Worm (Caenorhabditis elegans): ENCODE measurements around the gene ZK1127.3.

DNA sequence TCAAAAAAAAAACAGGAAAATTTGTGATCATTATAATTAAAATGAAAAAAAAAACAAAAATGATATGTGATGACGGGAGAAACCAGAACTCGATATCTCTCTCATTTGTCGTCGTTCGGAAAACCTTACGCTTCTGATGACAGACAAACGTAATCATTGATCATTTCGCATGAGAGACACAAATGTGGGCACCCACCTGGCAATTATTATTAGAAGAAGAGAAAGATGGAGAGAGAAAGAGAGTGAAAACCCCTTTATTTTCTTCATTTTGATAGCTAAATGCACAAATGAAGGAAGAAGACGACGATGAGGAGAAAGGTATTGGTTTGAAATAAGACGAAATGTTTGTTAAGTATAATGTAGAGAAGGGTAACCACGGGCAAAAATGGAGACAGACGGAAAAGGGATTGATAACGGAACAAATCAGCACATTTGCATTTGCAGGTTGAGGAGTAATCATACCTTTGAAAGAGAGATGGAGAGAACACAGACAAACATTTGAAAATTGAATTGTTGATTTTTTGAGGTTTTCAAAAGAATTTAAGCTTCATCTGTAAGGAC lies 23.9 kb upstream of the ZK1127.3 start:
- no peak for TF ChIP-seq pat-9 (tag; optimal IDR thresholded peaks at IDR 0.05)
- no peak for TF ChIP-seq sox-2 (GFP tag; IDR thresholded peaks at IDR 0.05)
- TF ChIP-seq ceh-22 (tag; optimal IDR thresholded peaks at IDR 0.05), result no peak
- TF ChIP-seq pha-4 (tag; optimal IDR thresholded peaks at IDR 0.05), result no peak
- no peak for TF ChIP-seq ama-1 (optimal IDR thresholded peaks at IDR 0.05)
- TF ChIP-seq ceh-9 (tag; optimal IDR thresholded peaks at IDR 0.05), result no peak
- no peak for TF ChIP-seq pqm-1 (tag; optimal IDR thresholded peaks at IDR 0.05)
- TF ChIP-seq zip-5 (tag; optimal IDR thresholded peaks at IDR 0.05), result no peak
- no peak for TF ChIP-seq madf-2 (tag; optimal IDR thresholded peaks at IDR 0.05)
- no peak for TF ChIP-seq ceh-19 (GFP tag; optimal IDR thresholded peaks at IDR 0.05)
- no peak for TF ChIP-seq sox-4 (tag; optimal IDR thresholded peaks at IDR 0.05)
- peak; percentile 12 for TF ChIP-seq nfya-1 (tag; optimal IDR thresholded peaks at IDR 0.05)

Measured in whole organism, late embryonic.